Fruit fly (Drosophila melanogaster): ENCODE results near the gene ATP6AP2.

The ATP6AP2 gene

dm6 chr3R:9234756-9235255 is 25.6 kb upstream of the ATP6AP2 start:
- TF ChIP-seq noc (tag; optimal IDR thresholded peaks at IDR 0.05), result no peak

dm6 chr3R:9236070-9236492 is 24.4 kb upstream of the ATP6AP2 start:
- no peak for TF ChIP-seq noc (tag; optimal IDR thresholded peaks at IDR 0.05)

dm6 chr3R:9236883-9237267 is 23.6 kb upstream of the ATP6AP2 start:
- no peak for TF ChIP-seq noc (tag; optimal IDR thresholded peaks at IDR 0.05)

- TF ChIP-seq noc (tag; optimal IDR thresholded peaks at IDR 0.05), result peak; percentile 58
These were observed 23.0 kb upstream of the ATP6AP2 start, which contains the start of gene pum for dm6 chr3R:9237268-9238091. Gene pum (minus strand): TSS chr3R:9237682.

- no peak for TF ChIP-seq noc (tag; optimal IDR thresholded peaks at IDR 0.05)
These were observed 20.5 kb upstream of the ATP6AP2 start for dm6 chr3R:9239941-9240400.

- no peak for TF ChIP-seq noc (tag; optimal IDR thresholded peaks at IDR 0.05)
These were observed 19.9 kb upstream of the ATP6AP2 start, which contains the start of gene D1 for dm6 chr3R:9240554-9240953. Gene D1 (minus strand): TSS chr3R:9240654.

dm6 chr3R:9245576-9246200 is 14.8 kb upstream of the ATP6AP2 start, which contains the start of gene Vps15:
Gene Vps15 (minus strand): TSS chr3R:9245869.
- peak; percentile 78 for TF ChIP-seq noc (tag; optimal IDR thresholded peaks at IDR 0.05)

dm6 chr3R:9246366-9246765 is 14.1 kb upstream of the ATP6AP2 start, which contains the start of gene CG8420:
Gene CG8420 (plus strand): TSS chr3R:9246649.
- no peak for TF ChIP-seq noc (tag; optimal IDR thresholded peaks at IDR 0.05)

dm6 chr3R:9246879-9247621 is 13.4 kb upstream of the ATP6AP2 start:
- peak; percentile 74 for TF ChIP-seq noc (tag; optimal IDR thresholded peaks at IDR 0.05)

- TF ChIP-seq noc (tag; optimal IDR thresholded peaks at IDR 0.05), result no peak
These were observed 11.3 kb upstream of the ATP6AP2 start for dm6 chr3R:9249025-9249735.

- TF ChIP-seq noc (tag; optimal IDR thresholded peaks at IDR 0.05), result no peak
These were observed 10.7 kb upstream of the ATP6AP2 start for dm6 chr3R:9249736-9250044.

dm6 chr3R:9250868-9251267 is 9.6 kb upstream of the ATP6AP2 start:
- TF ChIP-seq noc (tag; optimal IDR thresholded peaks at IDR 0.05), result no peak

dm6 chr3R:9251543-9251942 is 8.9 kb upstream of the ATP6AP2 start, which contains the start of gene St2:
Gene St2 (plus strand): TSS chr3R:9251843.
- no peak for TF ChIP-seq noc (tag; optimal IDR thresholded peaks at IDR 0.05)

- no peak for TF ChIP-seq noc (tag; optimal IDR thresholded peaks at IDR 0.05)
These were observed 5.6 kb upstream of the ATP6AP2 start, which contains the start of gene CG16734 for dm6 chr3R:9254798-9255197. Gene CG16734 (plus strand): TSS chr3R:9255052.

- no peak for TF ChIP-seq noc (tag; optimal IDR thresholded peaks at IDR 0.05)
These were observed 2.8 kb upstream of the ATP6AP2 start, which contains the start of gene CG16736 for dm6 chr3R:9257616-9258015. Gene CG16736 (minus strand): TSS chr3R:9257716.
